Worm (Caenorhabditis elegans) whole organism, late embryonic: ENCODE data around the gene bicd-1.

Source experiments
- ceh-24 ChIP-seq: sonication (generic microtip); optimal IDR thresholded peaks from 2 replicates; lab custom pipeline; 2016; ENCODE audit warnings: mild to moderate bottlenecking, missing genetic modification characterization, missing compliant biosample characterization
- ceh-9 ChIP-seq: sonication (generic microtip); optimal IDR thresholded peaks from 2 replicates; lab custom pipeline; 2016; ENCODE audit warnings: mild to moderate bottlenecking, missing genetic modification characterization, inconsistent platforms, missing compliant biosample characterization
- elt-2 ChIP-seq: sonication (generic microtip); optimal IDR thresholded peaks from 2 replicates; lab custom pipeline; 2016; ENCODE audit warnings: missing genetic modification reagents, missing genetic modification characterization, missing compliant biosample characterization
- ets-4 ChIP-seq: sonication (generic microtip); optimal IDR thresholded peaks from 2 replicates; lab custom pipeline; 2016; ENCODE audit warnings: missing genetic modification characterization, missing compliant biosample characterization
- fkh-10 ChIP-seq: fragments of 150-350 bp; optimal IDR thresholded peaks from 2 replicates; lab custom pipeline; 2014; ENCODE audit warnings: missing biosample characterization, missing genetic modification reagents, missing genetic modification characterization
- hlh-30 ChIP-seq: sonication (generic microtip); optimal IDR thresholded peaks from 2 replicates; lab custom pipeline; 2017; ENCODE audit warnings: antibody characterized with exemption, missing genetic modification characterization, missing compliant biosample characterization; ENCODE audit not compliant: insufficient read depth
- hlh-8 ChIP-seq: sonication (generic microtip); optimal IDR thresholded peaks from 2 replicates; lab custom pipeline; 2016; ENCODE audit warnings: missing genotype, missing genetic modification characterization, missing compliant biosample characterization
- nhr-11 ChIP-seq: fragments of 150-350 bp; optimal IDR thresholded peaks from 2 replicates; lab custom pipeline; 2014; ENCODE audit warnings: missing biosample characterization, missing genetic modification characterization
- pha-4 ChIP-seq: fragments of 150-350 bp; optimal IDR thresholded peaks from 2 replicates; lab custom pipeline; 2018; ENCODE audit warnings: missing biosample characterization, missing genetic modification reagents, missing genetic modification characterization
- pqm-1 ChIP-seq: sonication (generic microtip); optimal IDR thresholded peaks from 2 replicates; lab custom pipeline; 2016; ENCODE audit warnings: missing genetic modification characterization, missing compliant biosample characterization
- unc-42 ChIP-seq: sonication (generic microtip); optimal IDR thresholded peaks from 2 replicates; lab custom pipeline; 2016; ENCODE audit warnings: missing genotype, missing genetic modification characterization, missing compliant biosample characterization

DNA sequence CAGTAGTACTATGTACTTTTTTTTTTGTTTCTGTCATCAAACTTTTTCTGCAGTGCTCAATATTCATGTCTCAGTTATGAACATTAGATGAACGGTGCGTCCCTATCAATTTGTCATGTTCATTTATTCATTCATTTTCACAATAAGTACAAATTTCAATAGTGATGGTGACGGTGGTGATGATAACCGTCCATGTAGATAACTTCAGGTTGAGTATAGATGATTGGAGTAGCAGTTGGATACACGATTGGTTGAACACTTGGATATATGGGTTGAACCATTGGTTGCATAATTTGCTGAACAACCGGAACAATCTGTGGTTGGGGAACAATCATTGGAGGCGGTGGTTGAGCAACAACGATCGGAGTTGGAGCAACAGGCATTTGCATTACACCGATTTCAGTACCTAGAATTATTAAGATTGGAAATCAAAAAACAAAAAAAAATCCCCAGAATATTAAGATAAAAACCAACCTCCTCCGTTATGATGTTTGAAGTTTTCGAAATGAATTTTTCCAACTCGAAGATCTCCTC, 16.0 kb upstream of the bicd-1 start:
- TF ChIP-seq hlh-30 (tag; lab: Kevin White, UChicago) (no peak), ceh-24 (tag; lab: Kevin White, UChicago) (no peak), hlh-8 (no peak), unc-42 (no peak), pha-4 (tag; lab: Kevin White, UChicago) (no peak), nhr-11 (tag; lab: Kevin White, UChicago) (no peak), fkh-10 (GFP tag; lab: Kevin White, UChicago) (no peak), ets-4 (no peak), pqm-1 (no peak), elt-2 (tag; lab: Kevin White, UChicago) (no peak), ceh-9 (tag; lab: Kevin White, UChicago) (no peak)
